Worm (Caenorhabditis elegans) whole organism, L2 larva: ENCODE data around the gene F54F11.1.

ENCODE experiments used
- ama-1 ChIP-seq: fragments of 150-350 bp; optimal IDR thresholded peaks from 2 replicates; lab custom pipeline; 2018; ENCODE audit warnings: inconsistent platforms
- ceh-16 ChIP-seq: fragments of 150-350 bp; optimal IDR thresholded peaks from 2 replicates; lab custom pipeline; 2014; ENCODE audit warnings: missing biosample characterization, missing genetic modification characterization
- dmd-4 ChIP-seq: sonication (generic microtip); optimal IDR thresholded peaks from 2 replicates; lab custom pipeline; 2017; ENCODE audit warnings: missing biosample characterization, missing genetic modification characterization
- fos-1 ChIP-seq: fragments of 150-350 bp; optimal IDR thresholded peaks from 2 replicates; lab custom pipeline; 2014; ENCODE audit warnings: missing biosample characterization, missing genetic modification characterization
- nhr-12 ChIP-seq: fragments of 150-350 bp; optimal IDR thresholded peaks from 2 replicates; lab custom pipeline; 2014; ENCODE audit warnings: missing biosample characterization, missing genetic modification characterization
- nhr-21 ChIP-seq: fragments of 150-350 bp; optimal IDR thresholded peaks from 2 replicates; lab custom pipeline; 2014; ENCODE audit warnings: missing biosample characterization, missing genetic modification characterization
- nhr-23 ChIP-seq: fragments of 150-350 bp; optimal IDR thresholded peaks from 2 replicates; lab custom pipeline; 2014; ENCODE audit warnings: missing biosample characterization, missing genetic modification reagents, missing genetic modification characterization
- nhr-237 ChIP-seq: fragments of 150-350 bp; optimal IDR thresholded peaks from 2 replicates; lab custom pipeline; 2014; ENCODE audit warnings: missing biosample characterization, missing genetic modification characterization
- sem-4 ChIP-seq: fragments of 150-350 bp; optimal IDR thresholded peaks from 2 replicates; lab custom pipeline; 2014; ENCODE audit warnings: missing biosample characterization, missing genetic modification reagents, missing genetic modification characterization
- sma-3 ChIP-seq: sonication (generic microtip); optimal IDR thresholded peaks from 2 replicates; lab custom pipeline; 2016; ENCODE audit warnings: missing genetic modification reagents, missing genetic modification characterization, missing compliant biosample characterization
- snpc-4 ChIP-seq: fragments of 150-350 bp; optimal IDR thresholded peaks from 2 replicates; lab custom pipeline; 2014; ENCODE audit warnings: missing biosample characterization, missing genetic modification characterization
- unc-62 ChIP-seq: fragments of 150-350 bp; optimal IDR thresholded peaks from 2 replicates; lab custom pipeline; 2014; ENCODE audit warnings: missing biosample characterization, missing genetic modification reagents, missing genetic modification characterization
- ztf-1 ChIP-seq: fragments of 200-800 bp; sonication (Bioruptor generic); conservative IDR thresholded peaks from 2 replicates; pipeline ENCODE4 v1.3.6; 2022; ENCODE audit warnings: missing genetic modification characterization, missing compliant biosample characterization
- ztf-11 ChIP-seq: sonication (generic microtip); optimal IDR thresholded peaks from 2 replicates; lab custom pipeline; 2017; ENCODE audit warnings: missing biosample characterization, missing genetic modification characterization

Gene F54F11.1

ce11 chrII:13547545-13547944, 43.8 kb downstream of the F54F11.1 start, which contains the start of gene ddl-2:
Gene ddl-2, minus strand, starts transcription at chrII:13547645.
- TF ChIP-seq dmd-4 (no peak), fos-1 (tag; lab: Kevin White, UChicago) (no peak), unc-62 (no peak), sma-3 (GFP tag; lab: Kevin White, UChicago) (no peak), ztf-1 (GFP tag; lab: Robert Waterston, UW) (no peak), nhr-237 (tag; lab: Kevin White, UChicago) (no peak), sem-4 (tag; lab: Kevin White, UChicago) (no peak), ama-1 (lab: Kevin White, UChicago) (no peak), nhr-23 (no peak), ceh-16 (tag; lab: Kevin White, UChicago) (no peak), ztf-11 (no peak), nhr-12 (tag; lab: Kevin White, UChicago) (no peak), snpc-4 (tag; lab: Kevin White, UChicago) (no peak), nhr-21 (tag; lab: Kevin White, UChicago) (no peak)
